Worm (Caenorhabditis elegans) whole organism, L2 larva: ENCODE data around the gene bris-1.

ENCODE experiments used
- lin-11 ChIP-seq: fragments of 150-350 bp; sonication (generic microtip); optimal IDR thresholded peaks from 2 replicates; lab custom pipeline; 2014; ENCODE audit warnings: missing biosample characterization, missing genetic modification characterization, inconsistent platforms, mixed read lengths
- nhr-23 ChIP-seq: fragments of 150-350 bp; optimal IDR thresholded peaks from 2 replicates; lab custom pipeline; 2014; ENCODE audit warnings: missing biosample characterization, missing genetic modification reagents, missing genetic modification characterization
- unc-39 ChIP-seq: fragments of 150-350 bp; optimal IDR thresholded peaks from 2 replicates; lab custom pipeline; 2014; ENCODE audit warnings: missing biosample characterization, missing genetic modification characterization

ce11 chrIV:3825388-3825787, 6.3 kb upstream of the bris-1 start:
- TF ChIP-seq nhr-23 (tag; lab: Kevin White, UChicago) (no peak), unc-39 (no peak), lin-11 (tag; lab: Kevin White, UChicago) (no peak)
